Worm (Caenorhabditis elegans): ENCODE data around the gene mrck-1.

- TF ChIP-seq snpc-4 (tag; optimal IDR thresholded peaks at IDR 0.05) (no peak), sea-2 (GFP tag; optimal IDR thresholded peaks at IDR 0.05) (no peak), elt-3 (tag; optimal IDR thresholded peaks at IDR 0.05) (no peak), nhr-237 (tag; optimal IDR thresholded peaks at IDR 0.05) (no peak)
Measured at ce11 chrV:6270552-6270951, 3.5 kb upstream of the mrck-1 start, which contains the start of gene F31F7.2.
